Worm (Caenorhabditis elegans) whole organism, L4 larva: ENCODE data around the gene Y110A2AL.3.

Source experiments
- D1046.2 ChIP-seq: fragments of 200-800 bp; sonication (Bioruptor generic); IDR thresholded peaks from 2 replicates; pipeline ENCODE4 v1.3.6; 2022; ENCODE audit warnings: missing genetic modification characterization, missing compliant biosample characterization
- F10B5.3 ChIP-seq: sonication (generic microtip); optimal IDR thresholded peaks from 2 replicates; lab custom pipeline; 2016; ENCODE audit warnings: mild to moderate bottlenecking, missing genetic modification characterization, missing compliant biosample characterization
- F49E8.2 ChIP-seq: sonication (generic microtip); optimal IDR thresholded peaks from 2 replicates; lab custom pipeline; 2016; ENCODE audit warnings: missing compliant biosample characterization, mild to moderate bottlenecking, missing genetic modification characterization, borderline replicate concordance
- T20F7.1 ChIP-seq: fragments of 200-800 bp; sonication (Bioruptor generic); optimal IDR thresholded peaks from 2 replicates; lab custom pipeline; 2018; ENCODE audit warnings: mild to moderate bottlenecking, missing genetic modification characterization, missing compliant biosample characterization
- Y105C5A.15 ChIP-seq: fragments of 200-800 bp; sonication (Bioruptor generic); IDR thresholded peaks from 2 replicates; pipeline ENCODE4 v1.3.6; 2022; ENCODE audit warnings: missing genetic modification characterization, missing compliant biosample characterization
- Y75B8A.6 ChIP-seq: fragments of 200-800 bp; sonication (Bioruptor generic); IDR thresholded peaks from 2 replicates; pipeline ENCODE4 v1.3.6; 2022; ENCODE audit warnings: missing genetic modification reagents, missing genetic modification characterization, missing compliant biosample characterization
- aha-1 ChIP-seq: fragments of 150-350 bp; peaks from one replicate; lab custom pipeline; 2014; ENCODE audit warnings: missing biosample characterization, missing genetic modification characterization
- aly-2 ChIP-seq: sonication (generic microtip); optimal IDR thresholded peaks from 2 replicates; lab custom pipeline; 2018; ENCODE audit warnings: missing biosample characterization, missing genetic modification characterization
- attf-4 ChIP-seq: sonication (generic microtip); optimal IDR thresholded peaks from 3 replicates; lab custom pipeline; 2017; ENCODE audit warnings: missing biosample characterization, missing genetic modification characterization
- ceh-44 ChIP-seq: fragments of 200-800 bp; sonication (Bioruptor generic); IDR thresholded peaks from 2 replicates; pipeline ENCODE4 v1.3.6; 2022; ENCODE audit warnings: missing genetic modification reagents, missing genetic modification characterization, missing compliant biosample characterization
- cey-2 ChIP-seq: sonication (generic microtip); optimal IDR thresholded peaks from 3 replicates; lab custom pipeline; 2017; ENCODE audit warnings: missing genetic modification characterization, mild to moderate bottlenecking, missing compliant biosample characterization, antibody characterized with exemption, borderline replicate concordance; ENCODE audit not compliant: insufficient read depth
- daf-12 ChIP-seq: fragments of 150-350 bp; optimal IDR thresholded peaks from 2 replicates; lab custom pipeline; 2014; ENCODE audit warnings: missing biosample characterization, missing genetic modification reagents, missing genetic modification characterization
- daf-19 ChIP-seq: fragments of 200-800 bp; sonication (Bioruptor generic); conservative IDR thresholded peaks from 2 replicates; pipeline ENCODE4 v1.3.6; 2022; ENCODE audit warnings: missing genetic modification characterization, missing compliant biosample characterization
- dmd-8 ChIP-seq: fragments of 200-800 bp; sonication (Bioruptor generic); IDR thresholded peaks from 2 replicates; pipeline ENCODE4 v1.3.6; 2022; ENCODE audit warnings: missing genetic modification characterization, missing compliant biosample characterization
- dve-1 ChIP-seq: sonication (generic microtip); optimal IDR thresholded peaks from 2 replicates; lab custom pipeline; 2017; ENCODE audit warnings: antibody characterized with exemption, mild to moderate bottlenecking, missing genetic modification characterization, missing compliant biosample characterization; ENCODE audit not compliant: insufficient read depth
- fkh-10 ChIP-seq: fragments of 150-350 bp; optimal IDR thresholded peaks from 2 replicates; lab custom pipeline; 2014; ENCODE audit warnings: missing biosample characterization, missing genetic modification reagents, missing genetic modification characterization
- hif-1 ChIP-seq, 2 experiments: sonication (generic microtip); optimal IDR thresholded peaks; 2 replicates each; lab custom pipeline; 2016 to 2017; ENCODE audit warnings: missing compliant biosample characterization in 2 of 2, missing genetic modification characterization in 2 of 2, missing genetic modification reagents in 2 of 2, missing genotype in 2 of 2, mild to moderate bottlenecking in 1 of 2
- hlh-11 ChIP-seq: fragments of 200-800 bp; sonication (Bioruptor generic); optimal IDR thresholded peaks from 2 replicates; lab custom pipeline; 2018; ENCODE audit warnings: mild to moderate bottlenecking, missing genetic modification characterization, missing compliant biosample characterization
- hlh-30 ChIP-seq: sonication (generic microtip); optimal IDR thresholded peaks from 2 replicates; lab custom pipeline; 2017; ENCODE audit warnings: antibody characterized with exemption, mild to moderate bottlenecking, missing genetic modification characterization, missing compliant biosample characterization; ENCODE audit not compliant: insufficient read depth
- hmg-1.1 ChIP-seq: fragments of 200-800 bp; sonication (Bioruptor generic); IDR thresholded peaks from 2 replicates; pipeline ENCODE4 v1.3.6; 2022; ENCODE audit warnings: missing genetic modification reagents, missing genetic modification characterization, missing compliant biosample characterization
- jun-1 ChIP-seq: fragments of 150-350 bp; optimal IDR thresholded peaks from 2 replicates; lab custom pipeline; 2014; ENCODE audit warnings: missing biosample characterization, missing genetic modification reagents, missing genetic modification characterization
- lin-1 ChIP-seq: fragments of 200-800 bp; sonication (Bioruptor generic); IDR thresholded peaks from 2 replicates; pipeline ENCODE4 v1.3.6; 2022; ENCODE audit warnings: missing genetic modification reagents, missing genetic modification characterization, missing compliant biosample characterization
- lin-38 ChIP-seq: fragments of 200-800 bp; sonication (Bioruptor generic); IDR thresholded peaks from 2 replicates; pipeline ENCODE4 v1.3.6; 2022; ENCODE audit warnings: missing genetic modification reagents, missing genetic modification characterization, missing compliant biosample characterization
- mdl-1 ChIP-seq, 2 experiments: fragments of 150-350 bp in 1 of 2; sonication (generic microtip) in 1 of 2; optimal IDR thresholded peaks; 2 replicates each; lab custom pipeline; 2014 to 2017; ENCODE audit warnings: missing biosample characterization in 2 of 2, missing genetic modification characterization in 2 of 2
- mxl-3 ChIP-seq: fragments of 200-800 bp; sonication (Bioruptor generic); optimal IDR thresholded peaks from 2 replicates; lab custom pipeline; 2018; ENCODE audit warnings: mild to moderate bottlenecking, missing genetic modification characterization, missing compliant biosample characterization
- nhr-11 ChIP-seq: fragments of 150-350 bp; optimal IDR thresholded peaks from 2 replicates; lab custom pipeline; 2014; ENCODE audit warnings: missing biosample characterization, missing genetic modification characterization
- nhr-111 ChIP-seq: fragments of 200-800 bp; sonication (Bioruptor generic); optimal IDR thresholded peaks from 2 replicates; lab custom pipeline; 2018; ENCODE audit warnings: mild to moderate bottlenecking, missing genetic modification characterization, missing compliant biosample characterization
- nhr-77 ChIP-seq: fragments of 150-350 bp; optimal IDR thresholded peaks from 2 replicates; lab custom pipeline; 2014; ENCODE audit warnings: missing biosample characterization, missing genetic modification characterization
- set-16 ChIP-seq: fragments of 200-800 bp; sonication (Bioruptor generic); IDR thresholded peaks from 2 replicates; pipeline ENCODE4 v1.3.6; 2022; ENCODE audit warnings: missing genetic modification reagents, missing genetic modification characterization, missing compliant biosample characterization
- spr-1 ChIP-seq: sonication (generic microtip); optimal IDR thresholded peaks from 2 replicates; lab custom pipeline; 2016; ENCODE audit warnings: mild to moderate bottlenecking, missing genetic modification characterization, missing compliant biosample characterization
- tra-1 ChIP-seq: fragments of 200-800 bp; sonication (Bioruptor generic); IDR thresholded peaks from 2 replicates; pipeline ENCODE4 v1.3.6; 2022; ENCODE audit warnings: missing genetic modification reagents, missing genetic modification characterization, missing compliant biosample characterization
- unc-62 ChIP-seq, 3 experiments: fragments of 150-350 bp in 1 of 3; sonication (generic microtip); optimal IDR thresholded peaks in 2 of 3; peaks in 1 of 3; 1 replicate in 1 of 3; 2 replicates in 2 of 3; lab custom pipeline; 2014 to 2017; ENCODE audit warnings: missing biosample characterization in 3 of 3, missing genetic modification characterization in 3 of 3, missing genetic modification reagents in 3 of 3, missing genotype in 1 of 3
- ztf-11 ChIP-seq: fragments of 150-350 bp; optimal IDR thresholded peaks from 2 replicates; lab custom pipeline; 2014; ENCODE audit warnings: missing biosample characterization, missing genetic modification characterization

Gene Y110A2AL.3

DNA sequence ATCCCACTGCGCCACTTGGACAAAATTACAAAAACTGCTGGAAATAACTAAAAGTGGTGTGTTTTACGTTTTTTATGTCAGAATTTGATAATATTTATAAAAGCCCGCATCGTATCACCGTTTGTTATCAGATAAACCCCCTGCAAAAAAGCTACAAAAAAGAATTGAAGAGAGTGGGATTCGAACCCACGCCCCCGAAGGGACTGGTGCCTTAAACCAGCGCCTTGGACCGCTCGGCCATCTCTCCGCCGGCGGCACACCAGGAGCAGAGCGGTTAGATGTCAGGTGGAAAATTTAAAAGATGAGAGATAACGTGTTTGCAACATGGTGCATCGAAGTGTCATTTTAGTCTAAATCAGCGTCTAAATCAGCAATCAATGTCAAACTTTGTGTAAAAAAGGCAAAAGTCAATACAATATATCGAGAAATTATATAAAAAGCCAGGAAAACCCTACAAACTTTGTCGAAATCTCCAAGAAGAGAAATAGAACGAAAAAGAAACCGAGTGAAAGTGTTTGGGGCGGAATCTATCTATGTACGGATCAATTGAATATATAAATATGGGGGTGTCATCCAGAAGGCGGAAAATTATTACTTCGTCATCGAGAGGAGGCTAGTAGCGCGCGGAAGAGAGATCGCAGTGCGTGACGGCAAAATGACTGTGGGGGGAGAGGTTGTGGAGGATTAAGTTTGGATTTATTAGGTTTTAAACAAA lies 5.3 kb upstream of the Y110A2AL.3 start (continued):
- TF ChIP-seq nhr-111 (GFP tag; lab: Kevin White, UChicago) (no peak), daf-12 (tag; lab: Kevin White, UChicago) (no peak), hmg-1.1 (GFP tag; lab: Robert Waterston, UW) (0 out of 2 replicates have a peak, but pooled peaks have one; percentile 11), unc-62 (GFP tag; optimal IDR thresholded peaks at IDR 0.05 in 1 of 2; lab: Kevin White, UChicago) (no peak), unc-62 (tag; optimal IDR thresholded peaks at IDR 0.05; lab: Kevin White, UChicago) (no peak), lin-38 (GFP tag; lab: Robert Waterston, UW) (peak; percentile 67), nhr-11 (tag; lab: Kevin White, UChicago) (no peak), hlh-11 (tag; lab: Kevin White, UChicago) (peak; percentile 14), cey-2 (tag; lab: Kevin White, UChicago) (no peak), Y75B8A.6 (GFP tag; lab: Robert Waterston, UW) (no peak), lin-1 (GFP tag; lab: Robert Waterston, UW) (peak; percentile 38; the same call in 1 of the 2 replicates)

DNA sequence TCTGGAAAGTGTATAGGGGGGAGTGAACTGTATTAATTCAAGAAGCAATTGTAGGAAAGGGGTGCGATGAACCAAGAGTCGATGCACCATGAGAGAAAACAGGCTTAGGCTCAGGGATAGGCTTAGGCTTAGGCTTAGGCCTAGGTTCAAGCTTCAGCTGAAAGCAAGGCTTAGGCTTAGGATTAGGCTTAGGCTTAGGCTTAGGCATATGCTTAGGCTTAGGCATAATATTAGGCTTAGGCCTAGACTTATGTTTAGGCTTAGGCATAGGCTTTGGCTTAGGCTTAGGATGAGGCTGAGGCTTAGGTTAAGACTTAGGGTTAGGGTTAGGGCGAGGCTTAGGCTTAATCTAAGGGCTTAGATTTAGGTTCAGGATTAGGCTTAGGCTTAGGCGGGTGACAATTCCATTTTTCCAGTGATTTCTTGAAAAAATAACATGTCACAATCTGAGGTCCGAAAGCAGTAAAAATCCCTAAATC lies 4.3 kb upstream of the Y110A2AL.3 start:
- TF ChIP-seq dmd-8 (GFP tag; lab: Robert Waterston, UW) (no peak), F49E8.2 (tag; lab: Kevin White, UChicago) (no peak), Y105C5A.15 (no peak), aly-2 (tag; lab: Kevin White, UChicago) (no peak), dve-1 (tag; lab: Kevin White, UChicago) (no peak), aha-1 (tag; lab: Kevin White, UChicago) (peak; percentile 92)

DNA sequence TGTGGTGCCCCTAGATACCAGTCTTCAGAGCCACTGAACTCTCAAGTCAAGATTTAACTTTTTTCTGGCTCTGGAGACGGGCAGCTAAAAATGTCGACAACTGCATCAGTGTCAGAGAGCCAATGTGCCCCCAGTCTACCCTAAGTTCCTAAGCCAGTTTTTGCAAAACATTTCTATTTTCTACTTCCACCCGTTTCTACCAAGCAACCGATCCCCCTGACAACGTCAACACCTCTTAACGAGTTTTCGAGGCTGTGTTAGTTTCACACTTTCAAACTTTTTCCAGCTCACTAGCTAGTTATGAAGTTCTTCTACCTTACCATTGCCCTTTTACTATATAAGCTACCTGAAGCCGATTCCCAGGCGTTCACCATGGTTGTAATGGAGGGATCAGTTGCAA lies 2.6 kb upstream of the Y110A2AL.3 start, which contains the start of gene Y110A2AL.5:
Gene Y110A2AL.5, plus strand, starts transcription at position 301 of the 400 bp plus-strand sequence.
- TF ChIP-seq daf-19 (GFP tag; lab: Robert Waterston, UW), result no peak
- TF ChIP-seq T20F7.1, result no peak
- TF ChIP-seq ztf-11 (tag; lab: Kevin White, UChicago), result no peak
- no peak for TF ChIP-seq mdl-1 (tag; optimal IDR thresholded peaks at IDR 0.05; lab: Kevin White, UChicago)
- TF ChIP-seq hif-1 (tag; optimal IDR thresholded peaks at IDR 0.05; lab: Kevin White, UChicago), result no peak
- no peak for TF ChIP-seq nhr-77 (tag; lab: Kevin White, UChicago)
- TF ChIP-seq cey-2 (tag; lab: Kevin White, UChicago), result no peak
- no peak for TF ChIP-seq fkh-10 (GFP tag; lab: Kevin White, UChicago)
- TF ChIP-seq tra-1 (GFP tag; lab: Robert Waterston, UW), result no peak
- TF ChIP-seq attf-4, result no peak
- no peak for TF ChIP-seq spr-1 (tag; lab: Kevin White, UChicago)
- no peak for TF ChIP-seq hlh-30 (tag; lab: Kevin White, UChicago)
- no peak for TF ChIP-seq jun-1 (tag; lab: Kevin White, UChicago)
- TF ChIP-seq, all 104 proteins: peak for 0

DNA sequence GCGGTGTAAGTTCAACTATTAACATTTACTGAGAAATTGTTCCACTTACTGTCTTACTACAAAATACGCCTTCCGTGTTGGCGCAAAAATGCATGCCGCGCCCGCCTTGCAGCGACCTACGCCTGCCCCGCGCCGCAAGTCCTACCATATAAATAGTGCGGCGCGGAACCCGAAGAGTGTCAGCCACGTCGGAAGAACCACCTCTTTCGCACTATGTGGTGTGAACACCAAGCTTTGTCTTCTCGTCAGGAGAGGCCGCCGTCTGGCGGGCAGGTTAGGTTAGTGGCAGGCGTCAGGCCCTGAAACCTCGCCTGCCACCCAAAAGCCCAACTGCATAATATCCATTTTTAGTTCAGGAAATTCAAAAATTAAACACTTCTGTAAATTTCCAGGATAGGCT lies 1.5 kb upstream of the Y110A2AL.3 start:
- TF ChIP-seq D1046.2 (GFP tag; lab: Robert Waterston, UW) (0 out of 2 replicates have a peak, but pooled peaks have one; percentile 28), aha-1 (tag; lab: Kevin White, UChicago) (peak; percentile 15), set-16 (GFP tag; lab: Robert Waterston, UW) (peak; percentile 66), daf-12 (tag; lab: Kevin White, UChicago) (no peak)

DNA sequence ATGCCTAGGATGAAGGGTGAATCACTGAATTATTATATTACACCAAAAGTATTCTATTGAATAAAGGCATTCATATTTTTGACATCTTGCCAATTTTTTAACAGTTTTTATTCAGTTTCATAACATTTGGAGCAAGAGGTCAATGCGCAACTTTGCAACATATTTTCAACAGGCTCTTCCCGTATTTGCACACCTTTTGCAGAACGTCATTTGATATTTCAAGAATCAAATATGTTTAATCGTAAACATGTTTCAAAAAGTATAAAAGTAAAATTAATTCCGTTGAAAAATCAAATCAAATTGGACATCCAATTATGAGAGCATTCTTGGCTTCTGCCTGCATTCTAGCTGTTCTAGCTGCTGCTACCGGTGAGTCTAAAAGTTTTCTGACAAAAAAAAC lies 827 bp downstream of the Y110A2AL.3 start, which contains the start of gene Y110A2AL.2:
Gene Y110A2AL.2, plus strand, starts transcription at position 301 of the 400 bp plus-strand sequence.
- TF ChIP-seq ceh-44 (no peak), mxl-3 (no peak), F10B5.3 (tag; lab: Kevin White, UChicago) (no peak)
